Fruit fly (Drosophila melanogaster) whole organism, prepupa: ENCODE data around the gene CG6770.

Experiments
- CG10631 ChIP-seq: fragments of 200-800 bp; sonication (Bioruptor generic); optimal IDR thresholded peaks from 2 replicates; lab custom pipeline; 2016; ENCODE audit warnings: missing biosample characterization, missing genetic modification characterization
- CG10669 ChIP-seq: fragments of 200-800 bp; sonication (Bioruptor generic); optimal IDR thresholded peaks from 3 replicates; lab custom pipeline; 2018; ENCODE audit warnings: missing biosample characterization, mild to moderate bottlenecking, missing genetic modification characterization, moderate library complexity
- CG11762 ChIP-seq: fragments of 200-800 bp; sonication (Bioruptor generic); optimal IDR thresholded peaks from 3 replicates; lab custom pipeline; 2016; ENCODE audit warnings: missing biosample characterization, missing genetic modification characterization; ENCODE audit not compliant: insufficient read depth
- CG15336 ChIP-seq: fragments of 200-800 bp; sonication (Bioruptor generic); IDR thresholded peaks from 2 replicates; pipeline ENCODE4 v1.3.6; 2022; ENCODE audit warnings: missing biosample characterization, missing genetic modification characterization
- CG1621 ChIP-seq: fragments of 200-800 bp; sonication (Bioruptor generic); optimal IDR thresholded peaks from 3 replicates; lab custom pipeline; 2018; ENCODE audit warnings: missing biosample characterization, mild to moderate bottlenecking, missing genetic modification characterization
- CG3032 ChIP-seq: fragments of 200-800 bp; optimal IDR thresholded peaks from 2 replicates; lab custom pipeline; 2019; ENCODE audit warnings: missing biosample characterization, mild to moderate bottlenecking, missing genetic modification characterization, moderate library complexity
- CG31627 ChIP-seq: fragments of 200-800 bp; sonication (Bioruptor generic); optimal IDR thresholded peaks from 3 replicates; lab custom pipeline; 2016; ENCODE audit warnings: missing biosample characterization, missing genetic modification characterization
- CG32006 ChIP-seq: fragments of 200-800 bp; sonication (Bioruptor generic); optimal IDR thresholded peaks from 3 replicates; lab custom pipeline; 2017; ENCODE audit warnings: missing biosample characterization, mild to moderate bottlenecking, missing genetic modification characterization
- CG34406 ChIP-seq: fragments of 200-800 bp; sonication (Bioruptor generic); optimal IDR thresholded peaks from 3 replicates; lab custom pipeline; 2016; ENCODE audit warnings: missing biosample characterization, missing genetic modification characterization
- CG4318 ChIP-seq: fragments of 200-800 bp; sonication (Bioruptor generic); optimal IDR thresholded peaks from 3 replicates; lab custom pipeline; 2017; ENCODE audit warnings: missing biosample characterization, mild to moderate bottlenecking, missing genetic modification characterization
- CG6276 ChIP-seq: fragments of 200-800 bp; sonication (Bioruptor generic); optimal IDR thresholded peaks from 2 replicates; lab custom pipeline; 2017; ENCODE audit warnings: missing biosample characterization, mild to moderate bottlenecking, missing genetic modification characterization
- CG6792 ChIP-seq: fragments of 200-800 bp; sonication (Bioruptor generic); optimal IDR thresholded peaks from 3 replicates; lab custom pipeline; 2016; ENCODE audit warnings: missing biosample characterization, missing genetic modification characterization
- CG6854 ChIP-seq: fragments of 200-800 bp; sonication (Bioruptor generic); optimal IDR thresholded peaks from 2 replicates; lab custom pipeline; 2017; ENCODE audit warnings: missing biosample characterization, mild to moderate bottlenecking, missing genetic modification characterization
- CG7368 ChIP-seq: fragments of 200-800 bp; sonication (Bioruptor generic); optimal IDR thresholded peaks from 3 replicates; lab custom pipeline; 2016; ENCODE audit warnings: missing biosample characterization, missing genetic modification characterization
- CG8319 ChIP-seq: fragments of 200-800 bp; sonication (Bioruptor generic); optimal IDR thresholded peaks from 3 replicates; lab custom pipeline; 2016; ENCODE audit warnings: missing biosample characterization, missing genetic modification characterization
- CG9139 ChIP-seq: fragments of 200-800 bp; sonication (Bioruptor generic); optimal IDR thresholded peaks from 3 replicates; lab custom pipeline; 2017; ENCODE audit warnings: missing biosample characterization, mild to moderate bottlenecking, missing genetic modification characterization
- Eip75B ChIP-seq: fragments of 200-800 bp; sonication (Bioruptor generic); optimal IDR thresholded peaks from 3 replicates; lab custom pipeline; 2016; ENCODE audit warnings: missing biosample characterization, missing genetic modification characterization
- Ets96B ChIP-seq: fragments of 200-800 bp; optimal IDR thresholded peaks from 2 replicates; lab custom pipeline; 2019; ENCODE audit warnings: missing biosample characterization, mild to moderate bottlenecking, missing genetic modification characterization, moderate library complexity
- Hr38 ChIP-seq: sonication (Bioruptor generic); optimal IDR thresholded peaks from 2 replicates; lab custom pipeline; 2016; ENCODE audit warnings: missing biosample characterization, missing genetic modification characterization
- Hr39 ChIP-seq: fragments of 200-800 bp; sonication (Bioruptor generic); optimal IDR thresholded peaks from 2 replicates; lab custom pipeline; 2016; ENCODE audit warnings: missing biosample characterization, missing genetic modification characterization
- Lpt ChIP-seq: fragments of 200-800 bp; sonication (Bioruptor generic); optimal IDR thresholded peaks from 3 replicates; lab custom pipeline; 2016; ENCODE audit warnings: missing biosample characterization, missing genetic modification characterization
- OdsH ChIP-seq: fragments of 200-800 bp; sonication (Bioruptor generic); optimal IDR thresholded peaks from 3 replicates; lab custom pipeline; 2016; ENCODE audit warnings: missing biosample characterization, missing genetic modification characterization
- Smox ChIP-seq: fragments of 200-800 bp; sonication (Bioruptor generic); optimal IDR thresholded peaks from 3 replicates; lab custom pipeline; 2016; ENCODE audit warnings: missing biosample characterization, missing genetic modification characterization
- Sox102F ChIP-seq: fragments of 200-800 bp; sonication (Bioruptor generic); optimal IDR thresholded peaks from 2 replicates; lab custom pipeline; 2016; ENCODE audit warnings: missing biosample characterization, mild to moderate bottlenecking, missing genetic modification characterization
- Sox14 ChIP-seq: fragments of 200-800 bp; sonication (Bioruptor generic); optimal IDR thresholded peaks from 3 replicates; lab custom pipeline; 2016; ENCODE audit warnings: missing biosample characterization, missing genetic modification characterization
- achi ChIP-seq: fragments of 200-800 bp; sonication (Bioruptor generic); optimal IDR thresholded peaks from 3 replicates; lab custom pipeline; 2016; ENCODE audit warnings: missing biosample characterization, missing genetic modification characterization
- acj6 ChIP-seq: fragments of 200-800 bp; sonication (Bioruptor generic); optimal IDR thresholded peaks from 3 replicates; lab custom pipeline; 2016; ENCODE audit warnings: missing biosample characterization, missing genetic modification characterization
- cyc ChIP-seq: fragments of 200-800 bp; sonication (Bioruptor generic); optimal IDR thresholded peaks from 3 replicates; lab custom pipeline; 2016; ENCODE audit warnings: missing biosample characterization, missing genetic modification characterization
- dac ChIP-seq: fragments of 200-800 bp; sonication (Bioruptor generic); optimal IDR thresholded peaks from 2 replicates; lab custom pipeline; 2017; ENCODE audit warnings: missing biosample characterization, mild to moderate bottlenecking, missing genetic modification characterization
- dsx ChIP-seq: fragments of 200-800 bp; optimal IDR thresholded peaks from 3 replicates; lab custom pipeline; 2019; ENCODE audit warnings: missing biosample characterization, mild to moderate bottlenecking, missing genetic modification characterization, moderate library complexity; ENCODE audit not compliant: poor library complexity, severe bottlenecking
- eg ChIP-seq: fragments of 200-800 bp; sonication (Bioruptor generic); IDR thresholded peaks from 3 replicates; pipeline ENCODE4 v1.3.6; 2022; ENCODE audit warnings: missing biosample characterization, missing genetic modification characterization
- fd59A ChIP-seq: fragments of 200-800 bp; sonication (Bioruptor generic); optimal IDR thresholded peaks from 2 replicates; lab custom pipeline; 2017; ENCODE audit warnings: missing biosample characterization, mild to moderate bottlenecking, missing genetic modification characterization, missing genetic modification reagents
- fd85E ChIP-seq: fragments of 200-800 bp; sonication (Bioruptor generic); optimal IDR thresholded peaks from 3 replicates; lab custom pipeline; 2016; ENCODE audit warnings: missing biosample characterization, missing genetic modification characterization
- fkh ChIP-seq: fragments of 200-800 bp; sonication (Bioruptor generic); optimal IDR thresholded peaks from 3 replicates; lab custom pipeline; 2017; ENCODE audit warnings: missing biosample characterization, mild to moderate bottlenecking, missing genetic modification characterization, moderate library complexity
- salr ChIP-seq, 2 experiments: fragments of 200-800 bp; sonication (Bioruptor generic); optimal IDR thresholded peaks; 3 replicates each; lab custom pipeline; 2016 to 2018; ENCODE audit warnings: missing biosample characterization in 2 of 2, missing genetic modification characterization in 2 of 2, mild to moderate bottlenecking in 1 of 2
- spab ChIP-seq: fragments of 200-800 bp; sonication (Bioruptor generic); optimal IDR thresholded peaks from 2 replicates; lab custom pipeline; 2017; ENCODE audit warnings: missing biosample characterization, mild to moderate bottlenecking, missing genetic modification characterization, missing genetic modification reagents
- svp ChIP-seq: fragments of 200-800 bp; sonication (Bioruptor generic); peaks from one replicate; lab custom pipeline; 2016; ENCODE audit warnings: missing biosample characterization, missing genetic modification characterization
- topi ChIP-seq: fragments of 200-800 bp; sonication (Bioruptor generic); optimal IDR thresholded peaks from 3 replicates; lab custom pipeline; 2016; ENCODE audit warnings: missing biosample characterization, missing genetic modification characterization
- vri ChIP-seq: fragments of 200-800 bp; sonication (Bioruptor generic); optimal IDR thresholded peaks from 3 replicates; lab custom pipeline; 2016; ENCODE audit warnings: missing biosample characterization, mild to moderate bottlenecking, missing genetic modification characterization

The CG6770 gene

DNA sequence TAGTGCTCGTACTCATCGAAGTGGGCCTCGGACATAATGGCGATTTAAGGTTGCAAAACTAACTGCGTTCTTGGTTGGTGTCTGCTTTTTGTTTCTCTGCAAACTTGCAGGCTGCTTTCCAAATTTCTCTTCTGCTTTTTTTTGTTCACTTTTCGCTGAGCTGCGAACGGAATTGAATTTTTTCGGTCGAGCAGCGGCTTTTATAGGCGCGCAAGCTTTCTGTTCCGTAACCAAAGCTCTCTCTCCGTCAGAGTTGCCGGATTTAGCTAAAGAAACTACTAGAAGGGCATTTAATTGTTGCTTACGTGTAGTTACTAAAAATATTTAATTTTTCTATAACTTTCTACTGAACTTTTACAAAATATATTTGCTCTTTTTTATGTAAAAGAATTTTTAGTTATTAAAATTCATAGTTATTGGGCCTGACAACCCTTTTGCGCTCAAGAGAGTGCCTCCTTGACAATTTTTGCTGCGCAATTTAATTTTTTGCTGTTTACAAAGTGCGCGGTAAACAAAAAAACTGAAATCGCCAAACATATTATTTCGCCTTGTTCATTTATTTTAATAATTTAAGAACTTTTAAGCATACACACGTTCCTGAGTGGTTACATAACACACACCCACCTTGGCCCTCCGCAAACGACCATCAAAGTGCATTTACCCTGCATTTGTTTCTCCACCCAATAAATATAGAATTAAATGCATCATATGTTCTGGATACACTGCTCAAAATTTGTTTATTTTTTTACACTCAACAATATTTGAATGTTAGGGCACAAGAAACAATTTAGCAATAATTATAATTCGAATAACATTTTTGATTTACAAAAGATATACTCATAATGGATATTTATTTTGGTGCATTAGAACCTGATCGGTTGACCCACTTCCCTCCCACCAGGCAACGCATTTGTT lies at the start of gene CG6770 (continued):
- TF ChIP-seq fd85E (peak; percentile 63), eg (GFP tag; lab: Robert Waterston, UW) (peak; percentile 95), Smox (peak; percentile 92), Eip75B (GFP tag; lab: Kevin White, UChicago) (peak; percentile 85), Hr39 (GFP tag; lab: Kevin White, UChicago) (peak; percentile 71), CG7368 (GFP tag; lab: Kevin White, UChicago) (peak; percentile 66), dsx (GFP tag; lab: Kevin White, UChicago) (peak; percentile 83), CG6854 (GFP tag; lab: Kevin White, UChicago) (peak; percentile 31), fd59A (GFP tag; lab: Kevin White, UChicago) (peak; percentile 78), CG11762 (GFP tag; lab: Kevin White, UChicago) (peak; percentile 79)
- TF ChIP-seq, all 60 proteins: peak for 59

DNA sequence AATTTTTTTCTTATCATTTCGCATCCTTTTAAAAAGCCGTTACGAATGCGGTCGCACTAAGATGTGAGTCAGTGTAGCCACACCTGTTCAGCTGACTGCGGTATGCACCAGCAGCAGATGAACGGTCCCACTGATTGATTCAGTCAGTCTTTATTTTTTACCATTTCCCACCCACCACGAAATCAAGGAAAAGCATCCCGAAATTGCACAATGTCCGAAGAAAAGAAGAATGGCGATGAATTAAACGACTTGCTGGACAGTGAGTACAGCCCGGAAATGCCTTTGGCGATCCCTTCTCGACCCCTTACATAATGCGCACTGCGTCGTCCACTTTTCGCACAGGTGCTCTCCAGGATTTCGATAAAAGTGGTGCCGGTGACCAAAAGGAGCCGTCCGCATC lies 47.7 kb upstream of the CG6770 start:
- TF ChIP-seq Hr39 (GFP tag; lab: Kevin White, UChicago) (no peak), CG1621 (tag; lab: Kevin White, UChicago) (no peak), dsx (GFP tag; lab: Kevin White, UChicago) (no peak), topi (GFP tag; lab: Kevin White, UChicago) (no peak), Hr38 (GFP tag; lab: Kevin White, UChicago) (no peak), Sox102F (GFP tag; lab: Kevin White, UChicago) (no peak), achi (GFP tag; lab: Kevin White, UChicago) (no peak), Sox14 (no peak), vri (GFP tag; lab: Kevin White, UChicago) (no peak), CG15336 (GFP tag; lab: Robert Waterston, UW) (no peak), CG3032 (tag; lab: Kevin White, UChicago) (no peak)

DNA sequence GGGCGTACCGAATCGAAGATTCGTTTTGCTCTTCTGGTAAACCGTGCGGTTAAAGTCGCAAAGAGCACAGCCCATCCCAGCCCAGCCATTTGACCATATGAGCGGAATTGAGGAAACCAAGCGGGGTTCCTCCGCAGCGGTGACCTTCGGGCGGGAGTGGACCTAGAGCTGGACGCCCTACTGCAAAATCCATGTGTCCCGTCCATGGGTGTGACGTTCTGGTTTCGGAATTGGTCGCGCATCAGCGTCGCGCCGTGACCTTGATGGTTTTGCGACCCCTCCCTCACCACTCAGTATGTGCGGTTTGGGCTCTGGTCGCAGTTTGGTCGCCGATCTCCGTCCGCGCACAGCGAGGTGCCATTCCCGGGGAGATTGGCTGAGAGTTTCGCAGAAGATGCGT lies 46.8 kb upstream of the CG6770 start:
- no peak for TF ChIP-seq fd85E

DNA sequence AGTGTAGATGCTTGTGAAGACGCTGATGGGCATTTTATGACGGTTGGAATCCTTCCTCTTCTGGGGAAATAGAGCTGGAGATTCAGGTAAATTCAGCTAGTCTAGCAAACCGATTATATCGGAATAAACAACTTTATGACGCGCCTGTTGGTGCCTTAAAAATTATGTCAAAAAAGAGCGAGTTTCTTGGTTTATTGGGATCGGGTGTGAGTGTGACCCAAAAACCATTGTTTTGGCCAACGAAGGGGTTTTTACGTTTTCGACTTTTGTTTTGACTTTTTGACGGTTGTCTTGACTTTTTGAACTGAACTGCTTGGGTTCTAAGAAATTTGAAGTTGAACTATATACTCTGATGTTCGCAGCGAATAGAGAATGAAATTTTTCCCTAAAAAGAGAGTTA lies 46.1 kb upstream of the CG6770 start:
- no peak for TF ChIP-seq Sox102F (GFP tag; lab: Kevin White, UChicago)
- no peak for TF ChIP-seq CG8319 (GFP tag; lab: Kevin White, UChicago)
- TF ChIP-seq eg (GFP tag; lab: Robert Waterston, UW), result no peak
- no peak for TF ChIP-seq dac

DNA sequence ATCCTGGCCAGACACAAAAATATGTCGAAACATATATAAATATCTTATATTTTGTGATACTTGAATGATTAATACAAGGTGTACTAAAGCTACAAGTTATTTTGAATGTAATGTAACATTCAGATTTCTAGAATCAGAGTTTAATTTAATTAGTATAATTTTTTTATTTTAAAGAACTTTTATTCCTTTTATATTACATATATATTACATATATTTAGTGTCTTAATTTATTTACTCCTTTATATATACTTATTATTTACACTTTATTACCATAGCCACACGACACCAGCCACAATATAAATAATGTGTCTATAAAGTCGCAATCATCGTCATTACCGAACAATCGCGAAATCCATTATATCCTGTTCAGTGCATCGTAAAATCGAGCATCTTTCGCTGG lies 45.6 kb upstream of the CG6770 start, which contains the start of gene Pex19:
TSS of gene Pex19 (plus strand) at position 301 of the 400 bp plus-strand sequence.
- TF ChIP-seq fkh (GFP tag; lab: Kevin White, UChicago) (no peak), acj6 (no peak), CG6276 (no peak), OdsH (GFP tag; lab: Kevin White, UChicago) (no peak), salr (GFP tag; optimal IDR thresholded peaks at IDR 0.05; lab: Kevin White, UChicago) (no peak), CG6854 (GFP tag; lab: Kevin White, UChicago) (no peak), dac (no peak)

DNA sequence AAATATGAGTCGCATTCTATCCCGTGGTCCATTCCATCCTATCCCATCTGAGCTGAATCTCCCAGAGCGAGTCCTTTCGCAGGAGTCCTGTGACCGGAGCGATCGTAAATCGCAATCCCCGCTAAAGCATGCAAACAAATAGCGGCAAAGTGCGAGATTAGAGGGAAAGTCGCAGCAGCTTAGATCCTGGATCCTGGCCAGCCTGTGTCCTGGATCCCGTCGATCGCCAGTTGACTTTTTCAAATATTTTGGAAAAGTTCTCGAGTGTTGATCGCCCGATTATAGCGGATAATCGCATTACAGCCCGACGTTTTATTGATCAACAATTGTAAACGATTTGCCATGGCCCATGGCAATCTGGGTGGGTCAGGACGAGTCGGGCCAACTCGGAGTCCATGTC lies 43.2 kb upstream of the CG6770 start:
- TF ChIP-seq CG10669 (GFP tag; lab: Kevin White, UChicago) (no peak), CG9139 (GFP tag; lab: Kevin White, UChicago) (no peak), CG32006 (GFP tag; lab: Kevin White, UChicago) (no peak), Lpt (GFP tag; lab: Kevin White, UChicago) (no peak), Eip75B (GFP tag; lab: Kevin White, UChicago) (no peak), CG31627 (GFP tag; lab: Kevin White, UChicago) (no peak), spab (GFP tag; lab: Kevin White, UChicago) (no peak), CG10631 (GFP tag; lab: Kevin White, UChicago) (no peak), CG4318 (GFP tag; lab: Kevin White, UChicago) (no peak), CG6276 (no peak), CG6792 (no peak), vri (GFP tag; lab: Kevin White, UChicago) (no peak), CG34406 (GFP tag; lab: Kevin White, UChicago) (no peak), Hr39 (GFP tag; lab: Kevin White, UChicago) (no peak), Hr38 (GFP tag; lab: Kevin White, UChicago) (no peak), cyc (GFP tag; lab: Kevin White, UChicago) (no peak), svp (GFP tag; lab: Kevin White, UChicago) (no peak), CG11762 (GFP tag; lab: Kevin White, UChicago) (no peak), Ets96B (tag; lab: Kevin White, UChicago) (no peak)
